Fruit fly (Drosophila melanogaster) Kc167 (cell line): ENCODE results near the gene CG11741.

Experiments
- Myc ChIP-seq: fragments of >200 bp; optimal IDR thresholded peaks from 2 replicates; lab custom pipeline; 2017; ENCODE audit warnings: missing external identifiers
- psq ChIP-seq: fragments of >200 bp; optimal IDR thresholded peaks from 2 replicates; lab custom pipeline; 2017; ENCODE audit warnings: missing external identifiers
- ttk ChIP-seq: sonication (Bioruptor generic); optimal IDR thresholded peaks from 2 replicates; lab custom pipeline; 2017; ENCODE audit warnings: missing external identifiers

DNA sequence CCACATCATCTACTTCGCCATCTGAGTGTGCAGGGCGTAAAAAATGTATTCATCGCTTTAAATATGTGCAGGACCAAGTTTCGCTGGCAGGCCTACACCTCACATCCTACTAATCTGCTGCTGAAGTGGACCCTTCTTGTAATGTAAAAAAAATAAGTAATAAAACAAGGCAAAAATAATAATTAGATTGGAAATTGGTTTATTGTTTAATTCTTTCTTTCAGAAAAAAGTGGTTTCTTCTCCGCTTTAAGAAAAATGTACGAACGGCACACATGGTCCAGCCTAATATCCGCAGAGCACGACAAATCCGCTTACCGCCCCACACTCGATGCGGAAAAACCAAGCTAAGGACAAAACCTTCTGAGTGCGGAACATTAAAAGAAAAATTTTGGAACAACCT is 17.2 kb upstream of the CG11741 start:
- no peak for TF ChIP-seq psq (lab: Kevin White, UChicago)
- TF ChIP-seq ttk, result no peak
- no peak for TF ChIP-seq Myc
